Fruit fly (Drosophila melanogaster): ENCODE measurements around the gene CG5126.

The CG5126 gene

dm6 chr2L:1214465-1214864 is 30.6 kb upstream of the CG5126 start (continued):
- TF ChIP-seq CG33213 (GFP tag; optimal IDR thresholded peaks at IDR 0.05) = no peak
- TF ChIP-seq seq (GFP tag; IDR thresholded peaks at IDR 0.05) = peak; percentile 29; the same call in 1 of the 2 replicates
- TF ChIP-seq CG6683 (GFP tag; optimal IDR thresholded peaks at IDR 0.05) = no peak
- TF ChIP-seq Antp (GFP tag; optimal IDR thresholded peaks at IDR 0.05) = no peak
- TF ChIP-seq CG7963 (GFP tag; IDR thresholded peaks at IDR 0.05; ENCODE audit: partially characterized antibody) = no peak
- TF ChIP-seq kay (GFP tag; optimal IDR thresholded peaks at IDR 0.05) = no peak
- peak; percentile 34 for TF ChIP-seq CG18262 (tag; optimal IDR thresholded peaks at IDR 0.05)
- TF ChIP-seq mld (GFP tag; IDR thresholded peaks at IDR 0.05; ENCODE audit: partially characterized antibody) = no peak
- TF ChIP-seq sisA (GFP tag; IDR thresholded peaks at IDR 0.05) = peak; percentile 53
- peak; percentile 49 for TF ChIP-seq ttk (GFP tag; IDR thresholded peaks at IDR 0.05)
- no peak for TF ChIP-seq sr (GFP tag; IDR thresholded peaks at IDR 0.05)
- TF ChIP-seq Gug (GFP tag; IDR thresholded peaks at IDR 0.05) = 0 out of 4 replicates have a peak, but pooled peaks have one; percentile 33
- no peak for TF ChIP-seq HLH4C (GFP tag; IDR thresholded peaks at IDR 0.05; ENCODE audit: partially characterized antibody)
- peak; percentile 14 for TF ChIP-seq HHEX (GFP tag; optimal IDR thresholded peaks at IDR 0.05)
- TF ChIP-seq CG7357 (GFP tag; IDR thresholded peaks at IDR 0.05) = no peak
- no peak for TF ChIP-seq NC2β (GFP tag; optimal IDR thresholded peaks at IDR 0.05)
- TF ChIP-seq gem (tag; optimal IDR thresholded peaks at IDR 0.05) = peak; percentile 66
- TF ChIP-seq CG2120 (GFP tag; optimal IDR thresholded peaks at IDR 0.05) = peak; percentile 39
- 0 out of 2 replicates have a peak, but pooled peaks have one; percentile 17 for TF ChIP-seq wor (GFP tag; IDR thresholded peaks at IDR 0.05)
- TF ChIP-seq Hmr (GFP tag; optimal IDR thresholded peaks at IDR 0.05) = peak; percentile 28
- TF ChIP-seq Six4 (GFP tag; optimal IDR thresholded peaks at IDR 0.05) = peak; percentile 26
- TF ChIP-seq pnt (GFP tag; optimal IDR thresholded peaks at IDR 0.05) = no peak
- TF ChIP-seq Nf-YB (GFP tag; optimal IDR thresholded peaks at IDR 0.05) = no peak
- TF ChIP-seq CG13296 (GFP tag; optimal IDR thresholded peaks at IDR 0.05) = peak; percentile 17
- TF ChIP-seq sob (GFP tag; IDR thresholded peaks at IDR 0.05) = peak; percentile 44; the same call in 1 of the 2 replicates
- TF ChIP-seq Hand (GFP tag; optimal IDR thresholded peaks at IDR 0.05) = peak; percentile 14
- TF ChIP-seq org-1 (GFP tag; optimal IDR thresholded peaks at IDR 0.05) = peak; percentile 18
- no peak for TF ChIP-seq toy (GFP tag; IDR thresholded peaks at IDR 0.05)
- 0 out of 3 replicates have a peak, but pooled peaks have one; percentile 28 for TF ChIP-seq C15 (GFP tag; IDR thresholded peaks at IDR 0.05)
- TF ChIP-seq zfh1 (GFP tag; IDR thresholded peaks at IDR 0.05) = peak; percentile 57; the same call in 2 of the 3 replicates
- peak; percentile 47 for TF ChIP-seq CG10979 (tag; optimal IDR thresholded peaks at IDR 0.05)
- TF ChIP-seq CG7786 (GFP tag; optimal IDR thresholded peaks at IDR 0.05) = no peak
- TF ChIP-seq CG31224 (GFP tag; IDR thresholded peaks at IDR 0.05) = no peak
- peak; percentile 11 for TF ChIP-seq CG12659 (GFP tag; optimal IDR thresholded peaks at IDR 0.05)
- TF ChIP-seq H2.0 (GFP tag; IDR thresholded peaks at IDR 0.05) = 0 out of 2 replicates have a peak, but pooled peaks have one; percentile 9
- peak; percentile 46 for TF ChIP-seq CG7556 (GFP tag; optimal IDR thresholded peaks at IDR 0.05)
- TF ChIP-seq CG17612 (GFP tag; IDR thresholded peaks at IDR 0.05) = no peak
- TF ChIP-seq PHDP (tag; optimal IDR thresholded peaks at IDR 0.05) = peak; percentile 48
- TF ChIP-seq sug (tag; optimal IDR thresholded peaks at IDR 0.05) = no peak
- TF ChIP-seq CG17912 (GFP tag; optimal IDR thresholded peaks at IDR 0.05) = no peak
- TF ChIP-seq Dbx (GFP tag; IDR thresholded peaks at IDR 0.05) = 0 out of 3 replicates have a peak, but pooled peaks have one; percentile 39
- TF ChIP-seq Hr51 (GFP tag; optimal IDR thresholded peaks at IDR 0.05) = peak in 1 of 2 experiments; percentile 50
- peak; percentile 41 for TF ChIP-seq CG8388 (GFP tag; optimal IDR thresholded peaks at IDR 0.05)
- no peak for TF ChIP-seq pzg (GFP tag; optimal IDR thresholded peaks at IDR 0.05)
- TF ChIP-seq trh (GFP tag; optimal IDR thresholded peaks at IDR 0.05) = peak; percentile 4
- peak; percentile 39 for TF ChIP-seq CG17385 (GFP tag; optimal IDR thresholded peaks at IDR 0.05)
- TF ChIP-seq CG14667 (GFP tag; IDR thresholded peaks at IDR 0.05) = peak; percentile 39
- TF ChIP-seq ewg (GFP tag; optimal IDR thresholded peaks at IDR 0.05) = peak; percentile 46
- TF ChIP-seq CG13624 (GFP tag; optimal IDR thresholded peaks at IDR 0.05) = no peak
- no peak for TF ChIP-seq trem (tag; optimal IDR thresholded peaks at IDR 0.05)
- peak; percentile 79 for TF ChIP-seq vvl (GFP tag; IDR thresholded peaks at IDR 0.05)

Data from whole organism, embryonic.